Fruit fly (Drosophila melanogaster): ENCODE measurements around the gene CG11771.
A peak's percentile ranks its signal among the peaks of the same experiment; 100 is the strongest.

CG11771 gene

dm6 chr3R:24890919-24891318 is 40.9 kb upstream of the CG11771 start (continued):
- TF ChIP-seq topi (GFP tag; optimal IDR thresholded peaks at IDR 0.05), result no peak
- TF ChIP-seq Lpt (GFP tag; optimal IDR thresholded peaks at IDR 0.05), result no peak
- TF ChIP-seq CG8632 (GFP tag; optimal IDR thresholded peaks at IDR 0.05), result no peak
- TF ChIP-seq CG4318 (GFP tag; optimal IDR thresholded peaks at IDR 0.05), result peak; percentile 47
- no peak for TF ChIP-seq Blimp-1 (GFP tag; optimal IDR thresholded peaks at IDR 0.05)
- TF ChIP-seq CG6792 (GFP tag; optimal IDR thresholded peaks at IDR 0.05), result peak; percentile 14
- peak; percentile 55; the same call in 2 of the 3 replicates for TF ChIP-seq CG8119 (GFP tag; IDR thresholded peaks at IDR 0.05)
- no peak for TF ChIP-seq acj6 (GFP tag; optimal IDR thresholded peaks at IDR 0.05)
- no peak for TF ChIP-seq Met (GFP tag; optimal IDR thresholded peaks at IDR 0.05)
- peak; percentile 38 for TF ChIP-seq pdm3 (GFP tag; optimal IDR thresholded peaks at IDR 0.05)
- peak; percentile 37 for TF ChIP-seq svp (GFP tag)
- TF ChIP-seq CG9139 (GFP tag; optimal IDR thresholded peaks at IDR 0.05), result no peak
- TF ChIP-seq Hr4 (GFP tag; optimal IDR thresholded peaks at IDR 0.05), result peak; percentile 59
- peak; percentile 69 for TF ChIP-seq Eip78C (GFP tag)
- TF ChIP-seq CG11294 (GFP tag; IDR thresholded peaks at IDR 0.05), result no peak
- no peak for TF ChIP-seq salr (GFP tag; optimal IDR thresholded peaks at IDR 0.05)
- TF ChIP-seq Sox102F (GFP tag; optimal IDR thresholded peaks at IDR 0.05), result no peak
- TF ChIP-seq CG8319 (GFP tag; optimal IDR thresholded peaks at IDR 0.05), result no peak
- TF ChIP-seq CG6276 (GFP tag; optimal IDR thresholded peaks at IDR 0.05), result peak; percentile 38
- no peak for TF ChIP-seq fd85E (GFP tag; optimal IDR thresholded peaks at IDR 0.05)

dm6 chr3R:24893320-24893955 is 38.4 kb upstream of the CG11771 start:
- TF ChIP-seq acj6 (GFP tag; optimal IDR thresholded peaks at IDR 0.05) (peak; percentile 81), CG1621 (tag; optimal IDR thresholded peaks at IDR 0.05) (peak; percentile 45), ss (GFP tag; optimal IDR thresholded peaks at IDR 0.05) (peak; percentile 84 to 86), CG9139 (GFP tag; optimal IDR thresholded peaks at IDR 0.05) (peak; percentile 74), net (GFP tag; optimal IDR thresholded peaks at IDR 0.05) (peak; percentile 88), OdsH (GFP tag; optimal IDR thresholded peaks at IDR 0.05) (peak; percentile 86), CG8632 (GFP tag; optimal IDR thresholded peaks at IDR 0.05) (peak; percentile 79), Gug (GFP tag; IDR thresholded peaks at IDR 0.05) (peak; percentile 76), CG3919 (GFP tag; optimal IDR thresholded peaks at IDR 0.05) (peak; percentile 86), CG7368 (GFP tag; optimal IDR thresholded peaks at IDR 0.05) (peak; percentile 78), CG16779 (tag; optimal IDR thresholded peaks at IDR 0.05) (peak; percentile 81), lz (GFP tag; optimal IDR thresholded peaks at IDR 0.05) (peak; percentile 55), Lpt (GFP tag; optimal IDR thresholded peaks at IDR 0.05) (peak; percentile 94), Eip78C (GFP tag) (peak; percentile 95), eg (GFP tag; IDR thresholded peaks at IDR 0.05) (peak; percentile 84), CG8119 (GFP tag; IDR thresholded peaks at IDR 0.05) (peak; percentile 95), fd59A (GFP tag; optimal IDR thresholded peaks at IDR 0.05) (peak; percentile 85), dsx (GFP tag; optimal IDR thresholded peaks at IDR 0.05; ENCODE audit: poor library complexity, severe bottlenecking) (peak; percentile 91), CG10669 (GFP tag; optimal IDR thresholded peaks at IDR 0.05) (peak; percentile 81), Eip75B (GFP tag; optimal IDR thresholded peaks at IDR 0.05) (peak; percentile 53), Ets21C (GFP tag; optimal IDR thresholded peaks at IDR 0.05) (peak; percentile 19), CG8319 (GFP tag; optimal IDR thresholded peaks at IDR 0.05) (peak; percentile 52), esn (GFP tag; optimal IDR thresholded peaks at IDR 0.05) (peak; percentile 88), Hr4 (GFP tag; optimal IDR thresholded peaks at IDR 0.05) (peak; percentile 66), CG31627 (GFP tag; optimal IDR thresholded peaks at IDR 0.05) (peak; percentile 33), dac (GFP tag; optimal IDR thresholded peaks at IDR 0.05) (peak; percentile 62), CG3032 (tag; optimal IDR thresholded peaks at IDR 0.05) (peak; percentile 96), fd85E (GFP tag; optimal IDR thresholded peaks at IDR 0.05) (peak; percentile 27), pdm3 (GFP tag; optimal IDR thresholded peaks at IDR 0.05) (peak; percentile 68), CG32006 (GFP tag; optimal IDR thresholded peaks at IDR 0.05) (peak; percentile 90), CG34406 (GFP tag; optimal IDR thresholded peaks at IDR 0.05) (peak; percentile 82), Blimp-1 (GFP tag; optimal IDR thresholded peaks at IDR 0.05) (peak; percentile 69), CG6276 (GFP tag; optimal IDR thresholded peaks at IDR 0.05) (peak; percentile 92), CG6792 (GFP tag; optimal IDR thresholded peaks at IDR 0.05) (peak; percentile 80), cyc (GFP tag; optimal IDR thresholded peaks at IDR 0.05) (peak; percentile 74), Met (GFP tag; optimal IDR thresholded peaks at IDR 0.05) (peak; percentile 83), Hr39 (GFP tag; optimal IDR thresholded peaks at IDR 0.05) (peak; percentile 22), Eip93F (GFP tag; optimal IDR thresholded peaks at IDR 0.05) (no peak), CG6854 (GFP tag; optimal IDR thresholded peaks at IDR 0.05) (peak; percentile 76), CG11762 (GFP tag; optimal IDR thresholded peaks at IDR 0.05; ENCODE audit: insufficient read depth) (peak; percentile 80), salr (GFP tag; optimal IDR thresholded peaks at IDR 0.05) (peak; percentile 7 to 86), Sox14 (GFP tag; optimal IDR thresholded peaks at IDR 0.05) (peak; percentile 33)

Data from whole organism, prepupa.